Fruit fly (Drosophila melanogaster): ENCODE data around the gene Gorab.

Gorab gene

dm6 chr3L:17420610-17421194, 7.9 kb downstream of the Gorab start (continued):
- TF ChIP-seq pdm3 (GFP tag; optimal IDR thresholded peaks at IDR 0.05): peak; percentile 85
- TF ChIP-seq achi (GFP tag; optimal IDR thresholded peaks at IDR 0.05): peak; percentile 84
- TF ChIP-seq Blimp-1 (GFP tag; optimal IDR thresholded peaks at IDR 0.05): peak; percentile 34
- TF ChIP-seq vri (GFP tag; optimal IDR thresholded peaks at IDR 0.05): peak; percentile 47
- peak; percentile 84 for TF ChIP-seq CG8632 (GFP tag; optimal IDR thresholded peaks at IDR 0.05)
- peak; percentile 82 for TF ChIP-seq Eip75B (GFP tag; optimal IDR thresholded peaks at IDR 0.05)
- TF ChIP-seq Met (GFP tag; optimal IDR thresholded peaks at IDR 0.05): peak; percentile 89
- peak; percentile 83 for TF ChIP-seq CG10631 (GFP tag; optimal IDR thresholded peaks at IDR 0.05)
- peak; percentile 5 for TF ChIP-seq CG6276 (GFP tag; optimal IDR thresholded peaks at IDR 0.05)
- peak; percentile 82 for TF ChIP-seq Sox102F (GFP tag; optimal IDR thresholded peaks at IDR 0.05)
- peak; percentile 14 for TF ChIP-seq dac (GFP tag; optimal IDR thresholded peaks at IDR 0.05)
- TF ChIP-seq OdsH (GFP tag; optimal IDR thresholded peaks at IDR 0.05): peak; percentile 79
- peak; percentile 84 for TF ChIP-seq lz (GFP tag; optimal IDR thresholded peaks at IDR 0.05)
- 0 out of 3 replicates have a peak, but pooled peaks have one; percentile 13 for TF ChIP-seq eg (GFP tag; IDR thresholded peaks at IDR 0.05)
- TF ChIP-seq Sox15 (GFP tag; optimal IDR thresholded peaks at IDR 0.05): peak; percentile 77
- TF ChIP-seq Gug (GFP tag; IDR thresholded peaks at IDR 0.05): no peak
- TF ChIP-seq Ets96B (tag; optimal IDR thresholded peaks at IDR 0.05): peak; percentile 85
- TF ChIP-seq CG16779 (tag; optimal IDR thresholded peaks at IDR 0.05): peak; percentile 42
- peak; percentile 75 for TF ChIP-seq CG8319 (GFP tag; optimal IDR thresholded peaks at IDR 0.05)
- peak; percentile 93 for TF ChIP-seq svp (GFP tag)
- TF ChIP-seq fd85E (GFP tag; optimal IDR thresholded peaks at IDR 0.05): peak; percentile 28
- TF ChIP-seq CG31627 (GFP tag; optimal IDR thresholded peaks at IDR 0.05): peak; percentile 82
- TF ChIP-seq cyc (GFP tag; optimal IDR thresholded peaks at IDR 0.05): peak; percentile 74
- TF ChIP-seq CG11762 (GFP tag; optimal IDR thresholded peaks at IDR 0.05; ENCODE audit: insufficient read depth): peak; percentile 58
- TF ChIP-seq CG1621 (tag; optimal IDR thresholded peaks at IDR 0.05): peak; percentile 48
- TF ChIP-seq CG11294 (GFP tag; IDR thresholded peaks at IDR 0.05): no peak

- TF ChIP-seq CG6276 (GFP tag; optimal IDR thresholded peaks at IDR 0.05) (no peak), Ets21C (GFP tag; optimal IDR thresholded peaks at IDR 0.05) (no peak), CG10669 (GFP tag; optimal IDR thresholded peaks at IDR 0.05) (no peak), CG1621 (tag; optimal IDR thresholded peaks at IDR 0.05) (no peak), CG6163 (GFP tag; IDR thresholded peaks at IDR 0.05) (0 out of 3 replicates have a peak, but pooled peaks have one; percentile 36), CG7368 (GFP tag; optimal IDR thresholded peaks at IDR 0.05) (no peak), CG15336 (GFP tag; IDR thresholded peaks at IDR 0.05) (no peak), achi (GFP tag; optimal IDR thresholded peaks at IDR 0.05) (no peak), CG32006 (GFP tag; optimal IDR thresholded peaks at IDR 0.05) (no peak), eg (GFP tag; IDR thresholded peaks at IDR 0.05) (0 out of 3 replicates have a peak, but pooled peaks have one; percentile 7), CG4318 (GFP tag; optimal IDR thresholded peaks at IDR 0.05) (no peak), CG31627 (GFP tag; optimal IDR thresholded peaks at IDR 0.05) (no peak), Hr38 (GFP tag; optimal IDR thresholded peaks at IDR 0.05) (no peak), Sox14 (GFP tag; optimal IDR thresholded peaks at IDR 0.05) (no peak), CG6854 (GFP tag; optimal IDR thresholded peaks at IDR 0.05) (no peak), dsx (GFP tag; optimal IDR thresholded peaks at IDR 0.05; ENCODE audit: poor library complexity, severe bottlenecking) (no peak), fkh (GFP tag; optimal IDR thresholded peaks at IDR 0.05) (peak; percentile 81), fd85E (GFP tag; optimal IDR thresholded peaks at IDR 0.05) (no peak), Eip78C (GFP tag) (peak; percentile 37), Sox102F (GFP tag; optimal IDR thresholded peaks at IDR 0.05) (no peak), Smox (GFP tag; optimal IDR thresholded peaks at IDR 0.05) (no peak), CG8119 (GFP tag; IDR thresholded peaks at IDR 0.05) (no peak), CG6792 (GFP tag; optimal IDR thresholded peaks at IDR 0.05) (no peak), Eip93F (GFP tag; optimal IDR thresholded peaks at IDR 0.05) (no peak), CG8632 (GFP tag; optimal IDR thresholded peaks at IDR 0.05) (no peak), CG6808 (GFP tag; optimal IDR thresholded peaks at IDR 0.05) (no peak), salr (GFP tag; optimal IDR thresholded peaks at IDR 0.05) (no peak), CG10631 (GFP tag; optimal IDR thresholded peaks at IDR 0.05) (no peak), acj6 (GFP tag; optimal IDR thresholded peaks at IDR 0.05) (no peak), CG8319 (GFP tag; optimal IDR thresholded peaks at IDR 0.05) (no peak)
Measured at dm6 chr3L:17419103-17419741, 9.4 kb downstream of the Gorab start.
